Worm (Caenorhabditis elegans) whole organism, mixed stage, embryonic: ENCODE results near the gene clec-199.

Source experiments
- elt-3 ChIP-seq: fragments of 150-350 bp; optimal IDR thresholded peaks from 2 replicates; lab custom pipeline; 2014; ENCODE audit warnings: missing biosample characterization, missing genetic modification characterization
- flh-1 ChIP-seq: fragments of 200-800 bp; sonication (Bioruptor generic); optimal IDR thresholded peaks from 2 replicates; lab custom pipeline; 2018; ENCODE audit warnings: mild to moderate bottlenecking, missing genetic modification characterization, moderate library complexity, missing compliant biosample characterization
- lin-13 ChIP-seq: fragments of 150-350 bp; optimal IDR thresholded peaks from 2 replicates; lab custom pipeline; 2014; ENCODE audit warnings: missing biosample characterization, missing genetic modification characterization
- lsy-2 ChIP-seq: fragments of 150-350 bp; optimal IDR thresholded peaks from 2 replicates; lab custom pipeline; 2014; ENCODE audit warnings: missing biosample characterization, missing genetic modification characterization
- mab-5 ChIP-seq: fragments of 150-350 bp; optimal IDR thresholded peaks from 2 replicates; lab custom pipeline; 2014; ENCODE audit warnings: missing biosample characterization, missing genetic modification characterization
- nhr-12 ChIP-seq: fragments of 150-350 bp; optimal IDR thresholded peaks from 2 replicates; lab custom pipeline; 2014; ENCODE audit warnings: missing biosample characterization, missing genetic modification characterization
- nhr-76 ChIP-seq: sonication (generic microtip); optimal IDR thresholded peaks from 2 replicates; lab custom pipeline; 2017; ENCODE audit warnings: missing biosample characterization, missing genetic modification characterization
- snpc-4 ChIP-seq: fragments of 150-350 bp; optimal IDR thresholded peaks from 2 replicates; lab custom pipeline; 2014; ENCODE audit warnings: missing biosample characterization, missing genetic modification characterization
- sptf-1 ChIP-seq: sonication (generic microtip); optimal IDR thresholded peaks from 2 replicates; lab custom pipeline; 2017; ENCODE audit warnings: mild to moderate bottlenecking, missing genetic modification characterization, moderate library complexity, missing compliant biosample characterization
- unc-62 ChIP-seq: fragments of 150-350 bp; optimal IDR thresholded peaks from 2 replicates; lab custom pipeline; 2014; ENCODE audit warnings: missing biosample characterization, missing genetic modification reagents, missing genetic modification characterization

DNA sequence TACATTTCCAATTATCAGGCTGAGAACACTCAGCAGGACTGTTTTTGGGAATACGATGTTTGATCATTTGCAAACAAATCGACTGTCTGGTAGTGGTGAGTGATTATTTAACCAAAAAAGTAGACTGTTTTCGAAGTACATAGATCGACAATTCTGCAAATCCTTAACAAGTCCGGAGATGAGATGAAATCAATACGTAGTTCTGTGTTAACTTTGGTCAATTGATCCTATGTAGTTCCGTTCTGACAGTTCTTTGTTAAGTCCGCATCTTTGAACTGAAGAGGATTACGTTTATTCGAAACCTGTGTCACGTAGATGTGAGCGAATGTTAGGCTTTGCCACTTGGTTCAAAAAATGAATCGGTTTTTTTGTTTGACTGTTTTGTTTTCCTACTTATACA lies at the start of gene clec-199:
- no peak for TF ChIP-seq nhr-12
- TF ChIP-seq snpc-4 (tag; lab: Kevin White, UChicago) = no peak
- no peak for TF ChIP-seq elt-3 (tag; lab: Kevin White, UChicago)
- TF ChIP-seq mab-5 = no peak
- no peak for TF ChIP-seq lsy-2
- TF ChIP-seq unc-62 (GFP tag; lab: Kevin White, UChicago) = no peak
- TF ChIP-seq flh-1 (GFP tag; lab: Kevin White, UChicago) = no peak
- TF ChIP-seq lin-13 (tag; lab: Kevin White, UChicago) = no peak
- TF ChIP-seq sptf-1 = no peak
- no peak for TF ChIP-seq nhr-76
